Worm (Caenorhabditis elegans): ENCODE results near the gene rib-2.

- TF ChIP-seq elt-1 (tag; optimal IDR thresholded peaks at IDR 0.05; ENCODE audit: borderline replicate concordance, insufficient read depth): no peak
- no peak for TF ChIP-seq blmp-1 (tag; optimal IDR thresholded peaks at IDR 0.05)
- peak; percentile 84 for TF ChIP-seq mep-1 (tag; optimal IDR thresholded peaks at IDR 0.05)
Observed at ce11 chrIII:10720170-10720569, 22.4 kb upstream of the rib-2 start.
